Fruit fly (Drosophila melanogaster): ENCODE measurements around the gene CG14247.

CG14247 gene

dm6 chr3R:26724977-26725612 is 12.3 kb upstream of the CG14247 start, which contains the start of gene CG6420 (continued):
- no peak for TF ChIP-seq BtbVII (GFP tag; optimal IDR thresholded peaks at IDR 0.05)
- TF ChIP-seq chinmo (GFP tag; IDR thresholded peaks at IDR 0.05; ENCODE audit: partially characterized antibody), result peak; percentile 74; the same call in 3 of the 4 replicates
- TF ChIP-seq CG34224 (GFP tag; IDR thresholded peaks at IDR 0.05; ENCODE audit: partially characterized antibody), result peak; percentile 83
- TF ChIP-seq inv (GFP tag; IDR thresholded peaks at IDR 0.05; ENCODE audit: partially characterized antibody), result peak; percentile 86
- TF ChIP-seq NC2β (GFP tag; optimal IDR thresholded peaks at IDR 0.05), result no peak
- TF ChIP-seq Dref (GFP tag; IDR thresholded peaks at IDR 0.05), result peak; percentile 70
- peak; percentile 41 for TF ChIP-seq CG2712 (tag; optimal IDR thresholded peaks at IDR 0.05)
- no peak for TF ChIP-seq CG2202 (tag; optimal IDR thresholded peaks at IDR 0.05)
- peak; percentile 76 for TF ChIP-seq vnd (GFP tag; IDR thresholded peaks at IDR 0.05; ENCODE audit: partially characterized antibody)
- TF ChIP-seq HLH4C (GFP tag; IDR thresholded peaks at IDR 0.05; ENCODE audit: partially characterized antibody), result peak; percentile 79
- peak; percentile 84 for TF ChIP-seq Doc3 (GFP tag; IDR thresholded peaks at IDR 0.05; ENCODE audit: partially characterized antibody)
- TF ChIP-seq amos (GFP tag; IDR thresholded peaks at IDR 0.05; ENCODE audit: partially characterized antibody), result peak; percentile 93
- TF ChIP-seq Dad (GFP tag; optimal IDR thresholded peaks at IDR 0.05), result peak; percentile 16
- no peak for TF ChIP-seq Poxn (GFP tag; IDR thresholded peaks at IDR 0.05)
- TF ChIP-seq Hr78 (GFP tag; optimal IDR thresholded peaks at IDR 0.05), result no peak
- TF ChIP-seq CG5953 (GFP tag; IDR thresholded peaks at IDR 0.05), result no peak
- no peak for TF ChIP-seq h (optimal IDR thresholded peaks at IDR 0.05)
- peak; percentile 89 for TF ChIP-seq Scr (GFP tag; IDR thresholded peaks at IDR 0.05; ENCODE audit: partially characterized antibody)
- TF ChIP-seq Oaz (GFP tag; IDR thresholded peaks at IDR 0.05), result no peak
- peak; percentile 68 for TF ChIP-seq tna (GFP tag; IDR thresholded peaks at IDR 0.05; ENCODE audit: partially characterized antibody)
- peak; percentile 91 for TF ChIP-seq CG6791 (GFP tag; IDR thresholded peaks at IDR 0.05; ENCODE audit: partially characterized antibody)
- TF ChIP-seq CG5245 (GFP tag; optimal IDR thresholded peaks at IDR 0.05), result no peak
- no peak for TF ChIP-seq CG1233 (GFP tag; optimal IDR thresholded peaks at IDR 0.05)
- no peak for TF ChIP-seq gsb (GFP tag; IDR thresholded peaks at IDR 0.05)
- TF ChIP-seq zen2 (GFP tag; IDR thresholded peaks at IDR 0.05; ENCODE audit: partially characterized antibody), result peak; percentile 74
- TF ChIP-seq tio (GFP tag; optimal IDR thresholded peaks at IDR 0.05), result no peak
- TF ChIP-seq Dp (GFP tag; optimal IDR thresholded peaks at IDR 0.05), result peak; percentile 87
- TF ChIP-seq CG8765 (GFP tag; IDR thresholded peaks at IDR 0.05), result no peak
- TF ChIP-seq Nf-YC (tag; optimal IDR thresholded peaks at IDR 0.05), result peak; percentile 65
- TF ChIP-seq dmrt99B (tag; optimal IDR thresholded peaks at IDR 0.05), result no peak
- TF ChIP-seq CG4730 (GFP tag; IDR thresholded peaks at IDR 0.05), result no peak
- TF ChIP-seq Hr3 (GFP tag; optimal IDR thresholded peaks at IDR 0.05), result no peak
- no peak; the same call in 1 of the 2 replicates for TF ChIP-seq onecut (GFP tag; IDR thresholded peaks at IDR 0.05)
- TF ChIP-seq Gug (GFP tag; IDR thresholded peaks at IDR 0.05), result no peak
- peak; percentile 41 for TF ChIP-seq CG14710 (tag; optimal IDR thresholded peaks at IDR 0.05)
- peak; percentile 31; the same call in 1 of the 2 replicates for TF ChIP-seq Rfx (GFP tag; IDR thresholded peaks at IDR 0.05)
- TF ChIP-seq dati (GFP tag; IDR thresholded peaks at IDR 0.05), result no peak
- TF ChIP-seq H15 (GFP tag; IDR thresholded peaks at IDR 0.05), result no peak
- 0 out of 3 replicates have a peak, but pooled peaks have one; percentile 10 for TF ChIP-seq Dbx (GFP tag; IDR thresholded peaks at IDR 0.05)
- TF ChIP-seq CG15514 (GFP tag; optimal IDR thresholded peaks at IDR 0.05), result peak; percentile 18
- TF ChIP-seq CG3163 (GFP tag; optimal IDR thresholded peaks at IDR 0.05), result no peak
- TF ChIP-seq ab (GFP tag; optimal IDR thresholded peaks at IDR 0.05), result no peak
- peak; percentile 73 for TF ChIP-seq nmo (GFP tag; optimal IDR thresholded peaks at IDR 0.05)
- peak; percentile 88 for TF ChIP-seq CG16813 (GFP tag; IDR thresholded peaks at IDR 0.05; ENCODE audit: partially characterized antibody)
- peak; percentile 84 for TF ChIP-seq Elba2 (GFP tag; optimal IDR thresholded peaks at IDR 0.05)
- TF ChIP-seq CG9932 (GFP tag; IDR thresholded peaks at IDR 0.05), result no peak
- TF ChIP-seq trem (tag; optimal IDR thresholded peaks at IDR 0.05), result peak; percentile 27
- peak; percentile 57; the same call in 1 of the 2 replicates for TF ChIP-seq CG2129 (GFP tag; IDR thresholded peaks at IDR 0.05; ENCODE audit: partially characterized antibody)
- no peak for TF ChIP-seq CG9437 (GFP tag; optimal IDR thresholded peaks at IDR 0.05)

All from whole organism, embryonic.